Fruit fly (Drosophila melanogaster) whole organism, wandering third instar larva: ENCODE data around the gene mtm.
A peak's percentile ranks its signal among the peaks of the same experiment; 100 is the strongest.

ENCODE experiments used
- Abd-B ChIP-seq: fragments of >200 bp; optimal IDR thresholded peaks from 2 replicates; lab custom pipeline; 2017; ENCODE audit warnings: missing biosample characterization, missing genetic modification characterization
- CG32264 ChIP-seq: fragments of 200-800 bp; sonication (Bioruptor generic); optimal IDR thresholded peaks from 2 replicates; lab custom pipeline; 2016; ENCODE audit warnings: missing biosample characterization, missing genetic modification characterization
- CG9705 ChIP-seq: fragments of 200-800 bp; sonication (Bioruptor generic); optimal IDR thresholded peaks from 2 replicates; lab custom pipeline; 2018; ENCODE audit warnings: missing biosample characterization, mild to moderate bottlenecking, missing genetic modification characterization
- CrebA ChIP-seq: fragments of 200-800 bp; sonication (Bioruptor generic); optimal IDR thresholded peaks from 2 replicates; lab custom pipeline; 2016; ENCODE audit warnings: missing biosample characterization, mild to moderate bottlenecking, missing genetic modification characterization, borderline replicate concordance
- Dfd ChIP-seq: fragments of >200 bp; optimal IDR thresholded peaks from 2 replicates; lab custom pipeline; 2017; ENCODE audit warnings: missing biosample characterization, missing genetic modification characterization
- Dif ChIP-seq: fragments of 200-275, 200-300 bp; sonication (Bioruptor generic); optimal IDR thresholded peaks from 2 replicates; lab custom pipeline; 2018; ENCODE audit warnings: missing biosample characterization, missing genetic modification characterization; ENCODE audit not compliant: partially characterized antibody
- GATAd ChIP-seq: sonication (Bioruptor generic); optimal IDR thresholded peaks from 2 replicates; lab custom pipeline; 2016; ENCODE audit warnings: missing biosample characterization, missing genetic modification characterization
- HLH106 ChIP-seq: fragments of 200-800 bp; optimal IDR thresholded peaks from 3 replicates; lab custom pipeline; 2019; ENCODE audit warnings: missing biosample characterization, mild to moderate bottlenecking, missing genetic modification characterization, moderate library complexity
- Hnf4 ChIP-seq: fragments of 200-800 bp; sonication (Bioruptor generic); optimal IDR thresholded peaks from 2 replicates; lab custom pipeline; 2016; ENCODE audit warnings: missing biosample characterization, mild to moderate bottlenecking, missing genetic modification characterization
- Hr78 ChIP-seq: fragments of >200 bp; optimal IDR thresholded peaks from 2 replicates; lab custom pipeline; 2017; ENCODE audit warnings: missing biosample characterization, missing genetic modification characterization
- Hr83 ChIP-seq: fragments of 200-300 bp; sonication (Bioruptor generic); optimal IDR thresholded peaks from 2 replicates; lab custom pipeline; 2016; ENCODE audit warnings: missing biosample characterization, mild to moderate bottlenecking, missing genetic modification characterization, moderate library complexity; ENCODE audit not compliant: poor library complexity, severe bottlenecking
- Jra ChIP-seq: sonication (Bioruptor generic); optimal IDR thresholded peaks from 2 replicates; lab custom pipeline; 2016; ENCODE audit warnings: missing biosample characterization, missing genetic modification characterization
- Mio ChIP-seq: sonication (Bioruptor generic); optimal IDR thresholded peaks from 2 replicates; lab custom pipeline; 2016; ENCODE audit warnings: missing biosample characterization, missing genetic modification characterization
- Myc ChIP-seq: fragments of >200 bp; optimal IDR thresholded peaks from 2 replicates; lab custom pipeline; 2017
- N ChIP-seq: fragments of >200 bp; optimal IDR thresholded peaks from 2 replicates; lab custom pipeline; 2018; ENCODE audit warnings: missing biosample characterization, missing external identifiers, missing genetic modification characterization
- OdsH ChIP-seq: fragments of 200-800 bp; sonication (Bioruptor generic); optimal IDR thresholded peaks from 2 replicates; lab custom pipeline; 2016; ENCODE audit warnings: missing biosample characterization, mild to moderate bottlenecking, missing genetic modification characterization
- Rel ChIP-seq, 2 experiments: fragments of 200-800 bp; sonication (Bioruptor generic) in 1 of 2; optimal IDR thresholded peaks; 2 replicates in 1 of 2; 3 replicates in 1 of 2; lab custom pipeline; 2016 to 2019; ENCODE audit warnings: mild to moderate bottlenecking in 2 of 2, missing biosample characterization in 2 of 2, missing genetic modification characterization in 2 of 2, moderate library complexity in 1 of 2
- Sp1 ChIP-seq: fragments of 200-800 bp; sonication (Bioruptor generic); optimal IDR thresholded peaks from 3 replicates; lab custom pipeline; 2019; ENCODE audit warnings: missing biosample characterization, mild to moderate bottlenecking, missing genetic modification characterization, moderate library complexity
- Vsx2 ChIP-seq: fragments of 200-300, 225-300 bp; sonication (Bioruptor generic); optimal IDR thresholded peaks from 2 replicates; lab custom pipeline; 2018; ENCODE audit warnings: missing biosample characterization, missing genetic modification characterization; ENCODE audit not compliant: partially characterized antibody
- br ChIP-seq: fragments of 200-800 bp; sonication (Bioruptor generic); optimal IDR thresholded peaks from 2 replicates; lab custom pipeline; 2016; ENCODE audit warnings: missing biosample characterization, missing genetic modification characterization
- brk ChIP-seq: fragments of 200-800 bp; sonication (Bioruptor generic); optimal IDR thresholded peaks from 2 replicates; lab custom pipeline; 2016; ENCODE audit warnings: missing biosample characterization, mild to moderate bottlenecking, missing genetic modification characterization
- dl ChIP-seq, 2 experiments: fragments of 175-275, 200-275 bp in 1 of 2; fragments of 200-275 bp in 1 of 2; sonication (Bioruptor generic); optimal IDR thresholded peaks; lab custom pipeline; 2018; ENCODE audit warnings: mild to moderate bottlenecking in 2 of 2, missing biosample characterization in 2 of 2, missing genetic modification characterization in 2 of 2, moderate library complexity in 2 of 2; ENCODE audit not compliant: partially characterized antibody in 2 of 2, insufficient read depth in 1 of 2
- dmrt93B ChIP-seq: fragments of 200-800 bp; sonication (Bioruptor generic); optimal IDR thresholded peaks from 2 replicates; lab custom pipeline; 2018; ENCODE audit warnings: missing biosample characterization, mild to moderate bottlenecking, missing genetic modification characterization
- dsf ChIP-seq: sonication (Bioruptor generic); optimal IDR thresholded peaks from 2 replicates; lab custom pipeline; 2016; ENCODE audit warnings: missing biosample characterization, missing genetic modification characterization, borderline replicate concordance
- ey ChIP-seq: fragments of 200-800 bp; sonication (Bioruptor generic); optimal IDR thresholded peaks from 2 replicates; lab custom pipeline; 2016; ENCODE audit warnings: missing biosample characterization, missing genetic modification characterization
- foxo ChIP-seq, 2 experiments: fragments of 200-800 bp; sonication (Bioruptor generic); optimal IDR thresholded peaks; 2 replicates in 1 of 2; 3 replicates in 1 of 2; lab custom pipeline; 2016 to 2017; ENCODE audit warnings: missing biosample characterization in 2 of 2, missing genetic modification characterization in 2 of 2
- fru ChIP-seq: fragments of 200-800 bp; sonication (Bioruptor generic); optimal IDR thresholded peaks from 3 replicates; lab custom pipeline; 2016; ENCODE audit warnings: missing biosample characterization, mild to moderate bottlenecking, missing genetic modification characterization
- h ChIP-seq: fragments of 200-800 bp; sonication (Bioruptor generic); optimal IDR thresholded peaks from 3 replicates; lab custom pipeline; 2016; ENCODE audit warnings: missing biosample characterization, mild to moderate bottlenecking, missing genetic modification characterization
- jim ChIP-seq: fragments of 175-275, 200-325 bp; sonication (Bioruptor generic); optimal IDR thresholded peaks from 2 replicates; lab custom pipeline; 2016; ENCODE audit warnings: missing biosample characterization, mild to moderate bottlenecking, missing genetic modification characterization
- lola ChIP-seq: fragments of >200 bp; optimal IDR thresholded peaks from 2 replicates; lab custom pipeline; 2017; ENCODE audit warnings: missing biosample characterization, missing genetic modification characterization
- pan ChIP-seq: fragments of >200 bp; optimal IDR thresholded peaks from 2 replicates; lab custom pipeline; 2017
- psq ChIP-seq: fragments of 200-800 bp; sonication (Bioruptor generic); optimal IDR thresholded peaks from 3 replicates; lab custom pipeline; 2017; ENCODE audit warnings: missing biosample characterization, mild to moderate bottlenecking, missing genetic modification characterization, moderate library complexity
- rgr ChIP-seq: fragments of 200-800 bp; sonication (Bioruptor generic); optimal IDR thresholded peaks from 3 replicates; lab custom pipeline; 2016; ENCODE audit warnings: missing biosample characterization, mild to moderate bottlenecking, missing genetic modification characterization
- sage ChIP-seq: fragments of 200-800 bp; sonication (Bioruptor generic); optimal IDR thresholded peaks from 2 replicates; lab custom pipeline; 2016; ENCODE audit warnings: missing biosample characterization, mild to moderate bottlenecking, missing genetic modification characterization
- sv ChIP-seq: fragments of 200-800 bp; sonication (Bioruptor generic); optimal IDR thresholded peaks from 3 replicates; lab custom pipeline; 2016; ENCODE audit warnings: missing biosample characterization, missing genetic modification characterization
- tai ChIP-seq: sonication (Bioruptor generic); optimal IDR thresholded peaks from 2 replicates; lab custom pipeline; 2016; ENCODE audit warnings: missing biosample characterization, missing genetic modification characterization
- usp ChIP-seq: fragments of >200 bp; optimal IDR thresholded peaks from 2 replicates; lab custom pipeline; 2017; ENCODE audit warnings: missing biosample characterization, missing genetic modification characterization
- woc ChIP-seq: sonication (Bioruptor generic); optimal IDR thresholded peaks from 2 replicates; lab custom pipeline; 2016; ENCODE audit warnings: missing biosample characterization, mild to moderate bottlenecking, missing genetic modification characterization

Gene mtm

dm6 chr2L:6082936-6083627 lies 46.3 kb upstream of the mtm start:
- TF ChIP-seq br (GFP tag; lab: Kevin White, UChicago) (peak; percentile 57), tai (GFP tag; lab: Kevin White, UChicago) (no peak), Hr78 (GFP tag; lab: Kevin White, UChicago) (no peak), foxo (GFP tag; optimal IDR thresholded peaks at IDR 0.05; lab: Kevin White, UChicago) (no peak), Jra (GFP tag; lab: Kevin White, UChicago) (peak; percentile 49), N (GFP tag; lab: Kevin White, UChicago) (no peak), h (GFP tag; lab: Kevin White, UChicago) (peak; percentile 42), sv (GFP tag; lab: Kevin White, UChicago) (no peak), fru (GFP tag; lab: Kevin White, UChicago) (no peak), CrebA (GFP tag; lab: Kevin White, UChicago) (peak; percentile 62), lola (no peak), brk (GFP tag; lab: Kevin White, UChicago) (peak; percentile 2), Sp1 (GFP tag; lab: Kevin White, UChicago) (peak; percentile 16), Dif (GFP tag; lab: Kevin White, UChicago) (peak; percentile 52), CG32264 (GFP tag; lab: Kevin White, UChicago) (no peak), pan (no peak), dsf (no peak), jim (GFP tag; lab: Kevin White, UChicago) (no peak), CG9705 (GFP tag; lab: Kevin White, UChicago) (no peak), Hnf4 (GFP tag; lab: Kevin White, UChicago) (peak; percentile 15), woc (no peak), Vsx2 (peak; percentile 30), psq (GFP tag; lab: Kevin White, UChicago) (peak; percentile 35), GATAd (no peak), dl (GFP tag; optimal IDR thresholded peaks at IDR 0.05; lab: Kevin White, UChicago; ENCODE audit: insufficient read depth in 1 of 2, partially characterized antibody in 2 of 2) (no peak), rgr (peak; percentile 27), Hr83 (GFP tag; lab: Kevin White, UChicago) (peak; percentile 34), Mio (GFP tag; lab: Kevin White, UChicago) (no peak), Abd-B (GFP tag; lab: Kevin White, UChicago) (no peak), Dfd (GFP tag; lab: Kevin White, UChicago) (no peak), Rel (GFP tag; optimal IDR thresholded peaks at IDR 0.05; lab: Kevin White, UChicago) (no peak), Rel (tag; optimal IDR thresholded peaks at IDR 0.05; lab: Kevin White, UChicago) (peak; percentile 52), Myc (lab: Kevin White, UChicago) (no peak), ey (GFP tag; lab: Kevin White, UChicago) (no peak), usp (no peak), dmrt93B (GFP tag; lab: Kevin White, UChicago) (no peak), sage (GFP tag; lab: Kevin White, UChicago) (no peak), OdsH (GFP tag; lab: Kevin White, UChicago) (peak; percentile 29), HLH106 (tag; lab: Kevin White, UChicago) (no peak)

- peak; percentile 58 for TF ChIP-seq h (GFP tag; lab: Kevin White, UChicago)
- no peak for TF ChIP-seq Myc (lab: Kevin White, UChicago)
- TF ChIP-seq Dfd (GFP tag; lab: Kevin White, UChicago), result no peak
- TF ChIP-seq fru (GFP tag; lab: Kevin White, UChicago), result peak; percentile 69
- TF ChIP-seq woc, result no peak
- peak; percentile 8 for TF ChIP-seq HLH106 (tag; lab: Kevin White, UChicago)
- no peak for TF ChIP-seq dmrt93B (GFP tag; lab: Kevin White, UChicago)
- no peak for TF ChIP-seq Hnf4 (GFP tag; lab: Kevin White, UChicago)
- peak; percentile 60 for TF ChIP-seq brk (GFP tag; lab: Kevin White, UChicago)
- no peak for TF ChIP-seq OdsH (GFP tag; lab: Kevin White, UChicago)
- no peak for TF ChIP-seq rgr
- no peak for TF ChIP-seq Hr78 (GFP tag; lab: Kevin White, UChicago)
- no peak for TF ChIP-seq Vsx2
- TF ChIP-seq ey (GFP tag; lab: Kevin White, UChicago), result no peak
- TF ChIP-seq dsf, result no peak
- TF ChIP-seq Hr83 (GFP tag; lab: Kevin White, UChicago), result peak; percentile 76
- no peak for TF ChIP-seq CG9705 (GFP tag; lab: Kevin White, UChicago)
- peak; percentile 8 for TF ChIP-seq tai (GFP tag; lab: Kevin White, UChicago)
- TF ChIP-seq sage (GFP tag; lab: Kevin White, UChicago), result no peak
- TF ChIP-seq pan, result no peak
- no peak for TF ChIP-seq psq (GFP tag; lab: Kevin White, UChicago)
- TF ChIP-seq Jra (GFP tag; lab: Kevin White, UChicago), result no peak
- TF ChIP-seq GATAd, result no peak
- TF ChIP-seq dl (GFP tag; optimal IDR thresholded peaks at IDR 0.05; lab: Kevin White, UChicago; ENCODE audit: insufficient read depth in 1 of 2, partially characterized antibody in 2 of 2), result peak in 1 of 2 experiments; percentile 40
- TF ChIP-seq Mio (GFP tag; lab: Kevin White, UChicago), result no peak
- TF ChIP-seq Rel (GFP tag; optimal IDR thresholded peaks at IDR 0.05; lab: Kevin White, UChicago), result peak; percentile 38
- peak; percentile 58 for TF ChIP-seq Rel (tag; optimal IDR thresholded peaks at IDR 0.05; lab: Kevin White, UChicago)
- TF ChIP-seq CrebA (GFP tag; lab: Kevin White, UChicago), result peak; percentile 86
- peak; percentile 81 for TF ChIP-seq jim (GFP tag; lab: Kevin White, UChicago)
- no peak for TF ChIP-seq N (GFP tag; lab: Kevin White, UChicago)
- TF ChIP-seq Abd-B (GFP tag; lab: Kevin White, UChicago), result no peak
- TF ChIP-seq Dif (GFP tag; lab: Kevin White, UChicago), result no peak
- no peak for TF ChIP-seq CG32264 (GFP tag; lab: Kevin White, UChicago)
- TF ChIP-seq br (GFP tag; lab: Kevin White, UChicago), result peak; percentile 26
- TF ChIP-seq foxo (GFP tag; optimal IDR thresholded peaks at IDR 0.05; lab: Kevin White, UChicago), result no peak
- TF ChIP-seq usp, result no peak
- no peak for TF ChIP-seq lola
- TF ChIP-seq sv (GFP tag; lab: Kevin White, UChicago), result no peak
- TF ChIP-seq Sp1 (GFP tag; lab: Kevin White, UChicago), result no peak
Observed at dm6 chr2L:6082157-6082645, 45.4 kb upstream of the mtm start, which contains the start of gene Kr-h1. Kr-h1 (plus strand) TSS chr2L:6082603.
